Worm (Caenorhabditis elegans) whole organism, dauer: ENCODE measurements around the gene F08G2.7.
"Not testable (repeated sequence)": the region's sequence is repeated elsewhere in the genome, so short reads cannot be mapped to it uniquely, and the experiment has no call there.

Experiments
- unc-62 ChIP-seq: sonication (generic microtip); optimal IDR thresholded peaks from 2 replicates; lab custom pipeline; 2017; ENCODE audit warnings: missing biosample characterization, missing genetic modification reagents, missing genetic modification characterization

Gene F08G2.7

DNA sequence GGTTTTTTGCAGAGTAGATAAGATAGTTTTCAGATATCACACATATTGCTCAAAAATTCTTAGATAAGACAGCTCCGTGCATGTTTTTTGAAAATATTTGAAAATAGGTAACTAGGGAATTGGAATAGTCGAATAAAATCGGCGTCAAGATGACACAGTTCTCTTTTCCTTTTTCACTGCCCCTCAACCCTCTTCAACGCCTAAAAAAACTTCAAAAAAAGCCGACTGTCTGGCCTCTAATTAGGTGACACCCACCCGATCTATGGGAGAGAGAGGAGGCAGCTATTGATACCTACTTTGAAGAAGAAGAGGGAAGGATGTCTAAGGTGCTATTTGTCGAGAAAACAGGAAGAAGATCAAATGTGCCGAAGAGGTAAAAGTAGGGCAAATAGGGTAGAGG lies 1.4 kb upstream of the F08G2.7 start:
- no peak for TF ChIP-seq unc-62 (GFP tag; lab: Kevin White, UChicago)

DNA sequence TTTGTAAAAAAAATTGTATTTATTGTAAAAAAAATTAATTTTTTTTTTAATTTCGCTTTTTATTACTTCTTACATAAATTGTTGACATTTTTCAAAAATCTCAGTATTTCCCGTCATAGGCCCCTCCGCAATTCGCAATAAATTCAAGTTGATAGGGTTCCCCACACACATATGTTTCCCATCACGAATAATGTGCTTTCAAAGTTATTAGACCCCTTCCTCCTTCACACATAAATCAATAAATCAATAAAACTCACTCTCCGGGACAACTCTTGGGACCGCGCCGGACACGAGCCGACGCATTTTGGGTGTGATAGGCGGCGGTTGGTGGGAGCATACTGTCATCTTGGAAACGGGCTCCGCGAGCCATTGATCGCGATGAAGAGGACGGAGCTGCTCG lies 1.5 kb downstream of the F08G2.7 start:
- no peak for TF ChIP-seq unc-62 (GFP tag; lab: Kevin White, UChicago)

DNA sequence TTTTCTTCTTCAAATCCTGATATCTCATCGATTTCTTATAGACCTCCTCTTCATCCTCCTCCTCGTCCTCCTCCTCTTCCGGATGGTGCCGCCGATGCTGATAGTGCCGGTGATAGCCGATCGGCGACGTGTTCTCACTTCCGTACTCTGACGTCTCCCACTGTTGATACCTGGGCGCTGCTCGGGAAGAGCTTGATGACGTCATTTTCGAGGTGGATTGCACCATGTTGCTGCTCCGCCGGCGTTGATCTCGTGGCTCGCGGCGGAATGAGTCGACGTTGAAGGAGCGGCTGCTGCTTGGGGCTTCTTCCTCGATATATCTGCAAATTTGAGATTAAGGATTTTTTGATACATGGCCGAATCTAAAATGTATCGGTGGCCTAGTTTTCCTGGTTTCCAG lies 2.6 kb downstream of the F08G2.7 start:
- TF ChIP-seq unc-62 (GFP tag; lab: Kevin White, UChicago): no peak

DNA sequence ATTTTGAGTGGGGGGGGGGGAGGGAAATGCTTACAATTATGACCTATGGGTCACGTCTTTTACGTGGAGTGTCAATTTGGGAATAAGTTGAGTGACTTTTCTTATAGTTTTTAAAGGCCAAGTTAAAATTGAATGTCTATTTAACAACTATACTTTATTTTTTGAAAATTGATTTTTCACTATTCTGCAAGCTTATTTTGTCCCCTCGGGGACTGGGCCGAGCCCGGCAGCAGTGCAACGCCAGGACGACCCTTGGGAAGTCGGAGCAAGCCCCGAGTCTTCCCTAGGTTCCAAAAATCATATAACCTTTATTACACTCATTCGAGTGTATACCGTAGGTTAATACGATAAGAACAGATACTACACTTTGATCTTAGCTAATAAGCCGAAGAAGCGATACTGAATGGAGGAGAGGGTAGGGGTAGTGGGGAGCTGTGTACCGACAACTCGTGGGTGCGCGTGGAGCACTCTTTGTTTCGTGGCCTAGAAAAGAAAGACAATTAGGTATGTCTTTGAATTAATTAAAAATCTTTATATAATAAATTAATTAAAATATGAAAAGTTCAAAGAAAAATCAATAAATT lies 5.1 kb downstream of the F08G2.7 start, which contains the start of gene ins-37:
Gene ins-37, minus strand, starts transcription at position 384 of the 584 bp plus-strand sequence.
- TF ChIP-seq unc-62 (GFP tag; lab: Kevin White, UChicago): not testable (repeated sequence)

DNA sequence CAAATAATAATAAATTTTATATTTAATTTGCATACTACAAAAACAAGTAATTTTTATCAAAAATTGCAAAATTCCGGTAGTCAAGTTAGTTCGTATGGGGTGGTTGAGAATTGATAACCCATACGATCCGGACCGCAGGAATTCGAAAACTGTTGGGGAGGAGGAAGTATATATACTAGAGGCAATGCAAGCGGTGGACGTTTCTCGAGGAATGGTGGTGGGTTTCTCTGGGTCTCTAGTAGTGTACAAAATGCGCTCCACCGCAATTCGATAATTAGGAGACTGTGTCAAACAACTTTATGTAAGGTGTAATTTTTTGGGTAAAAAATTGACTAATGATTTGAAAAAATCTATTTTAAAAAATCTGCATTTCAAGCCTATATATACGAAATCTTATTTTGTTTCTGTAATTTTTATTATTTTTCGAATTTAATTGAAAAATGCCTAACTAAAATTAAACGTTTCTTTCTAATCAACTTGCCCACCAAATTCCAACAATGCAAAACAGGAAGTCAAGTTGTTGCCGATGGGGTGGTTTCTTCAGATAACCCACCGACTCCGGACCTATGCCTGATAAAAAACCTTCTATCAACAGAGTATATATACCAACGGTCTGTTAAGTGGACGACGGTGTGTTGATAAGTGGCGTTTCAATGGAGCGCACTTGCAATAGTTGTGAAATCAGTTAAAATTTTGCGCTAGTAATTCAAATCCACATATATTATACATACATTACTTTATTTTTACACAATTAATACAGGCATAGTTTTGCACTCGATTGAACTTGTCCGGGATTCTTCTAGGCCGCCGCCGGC lies 6.4 kb downstream of the F08G2.7 start:
- no peak for TF ChIP-seq unc-62 (GFP tag; lab: Kevin White, UChicago)

DNA sequence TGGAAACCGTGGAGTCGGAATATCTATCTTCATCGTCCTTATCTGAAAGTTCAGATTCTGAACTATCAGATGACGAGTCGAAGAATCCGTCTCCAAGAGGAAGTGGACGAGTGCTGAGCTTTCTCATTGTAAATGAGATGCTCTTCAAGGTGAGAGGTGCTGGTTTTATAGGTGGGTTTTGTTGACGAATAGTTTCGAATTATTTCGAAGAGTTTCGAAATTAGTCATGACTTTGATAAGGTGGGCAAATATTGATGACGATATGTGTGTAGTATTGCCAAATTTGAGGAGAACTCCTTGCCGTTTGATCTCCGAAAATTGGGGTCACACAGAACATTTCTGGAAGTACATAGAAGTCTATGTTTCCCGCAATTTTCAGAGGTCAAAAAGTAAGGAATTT lies 7.5 kb downstream of the F08G2.7 start, which contains the start of gene F08G2.5:
Gene F08G2.5, minus strand, starts transcription at position 127 of the 400 bp plus-strand sequence.
- no peak for TF ChIP-seq unc-62 (GFP tag; lab: Kevin White, UChicago)

DNA sequence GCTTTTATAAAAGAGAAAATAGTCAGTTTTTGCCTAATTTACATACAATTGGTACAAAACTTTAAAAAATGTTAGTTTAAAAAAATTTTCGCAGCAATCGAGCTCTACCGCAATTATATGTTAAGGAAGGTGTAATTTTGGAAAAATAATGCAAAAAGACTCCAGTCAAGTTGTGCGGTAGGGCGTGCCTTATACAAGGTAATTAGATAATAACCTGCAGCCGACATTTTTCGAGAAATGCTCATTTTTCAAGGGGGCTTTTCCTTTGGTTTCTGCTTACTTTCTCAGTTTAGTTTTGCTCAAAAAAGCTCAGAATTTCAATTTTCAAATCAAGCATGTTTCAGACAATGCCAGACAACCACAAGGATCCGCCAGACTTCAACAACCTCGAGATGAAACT lies 10.7 kb downstream of the F08G2.7 start, which contains the start of gene F08G2.4:
Gene F08G2.4, plus strand, starts transcription at position 348 of the 400 bp plus-strand sequence.
- no peak for TF ChIP-seq unc-62 (GFP tag; lab: Kevin White, UChicago)

DNA sequence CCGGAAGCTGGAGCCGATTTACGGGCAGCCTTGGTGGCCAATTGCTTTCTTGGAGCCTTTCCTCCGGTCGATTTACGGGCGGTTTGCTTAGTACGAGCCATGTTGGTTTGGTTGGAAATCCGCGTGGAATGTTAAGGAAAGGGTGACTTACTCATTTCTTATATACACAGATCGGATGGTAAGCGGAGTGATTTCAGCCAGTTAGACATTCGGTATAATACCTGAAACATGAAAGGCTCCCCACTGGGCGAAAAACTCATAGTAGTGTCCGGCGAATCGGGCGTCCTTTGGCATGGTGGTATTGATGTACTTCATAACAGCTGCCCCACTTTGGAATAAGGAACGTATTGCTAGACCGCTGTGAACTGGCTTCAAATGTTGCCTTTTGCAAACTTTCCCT lies 12.4 kb downstream of the F08G2.7 start, which contains the start of gene his-42:
Gene his-42, minus strand, starts transcription at position 101 of the 400 bp plus-strand sequence.
- TF ChIP-seq unc-62 (GFP tag; lab: Kevin White, UChicago): no peak

DNA sequence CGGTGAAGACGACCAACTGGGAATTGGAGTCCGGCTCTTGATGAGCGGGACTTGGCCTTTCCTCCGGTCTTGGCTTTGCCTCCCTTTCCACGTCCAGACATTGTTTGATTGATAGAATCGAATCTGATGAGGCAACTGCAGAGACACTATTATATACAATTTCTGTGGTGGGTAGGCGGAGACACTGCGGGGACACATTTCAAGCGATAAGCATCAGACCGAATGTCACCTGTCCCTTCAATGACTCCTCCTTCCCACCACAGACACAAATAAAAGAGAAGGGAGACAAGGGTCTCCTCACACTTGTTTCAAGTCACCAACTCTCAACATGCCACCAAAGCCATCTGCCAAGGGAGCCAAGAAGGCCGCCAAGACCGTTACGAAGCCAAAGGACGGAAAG lies 22.9 kb downstream of the F08G2.7 start, which contains the start of gene his-16:
Gene his-16, minus strand, starts transcription at position 101 of the 400 bp plus-strand sequence.
- not testable (repeated sequence) for TF ChIP-seq unc-62 (GFP tag; lab: Kevin White, UChicago)

DNA sequence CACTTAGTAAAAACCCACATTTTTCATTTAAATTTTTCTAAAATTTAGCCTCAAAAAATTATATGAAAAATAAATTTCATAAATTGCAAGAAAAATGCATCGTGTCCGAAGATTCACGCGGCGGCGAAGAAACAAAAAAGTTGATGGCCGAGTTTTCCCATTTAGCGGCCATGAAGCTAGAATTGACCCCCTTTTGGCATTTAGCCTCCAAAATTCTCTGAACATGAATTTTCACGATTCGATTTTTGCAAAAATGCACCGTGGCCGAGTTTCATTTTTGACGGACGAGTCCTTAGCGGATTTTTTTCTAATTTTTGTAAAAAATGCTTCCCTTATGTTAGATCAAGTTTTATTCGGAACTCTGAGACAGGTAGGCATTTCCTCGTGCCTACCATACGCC lies 25.4 kb downstream of the F08G2.7 start:
- TF ChIP-seq unc-62 (GFP tag; lab: Kevin White, UChicago): no peak

DNA sequence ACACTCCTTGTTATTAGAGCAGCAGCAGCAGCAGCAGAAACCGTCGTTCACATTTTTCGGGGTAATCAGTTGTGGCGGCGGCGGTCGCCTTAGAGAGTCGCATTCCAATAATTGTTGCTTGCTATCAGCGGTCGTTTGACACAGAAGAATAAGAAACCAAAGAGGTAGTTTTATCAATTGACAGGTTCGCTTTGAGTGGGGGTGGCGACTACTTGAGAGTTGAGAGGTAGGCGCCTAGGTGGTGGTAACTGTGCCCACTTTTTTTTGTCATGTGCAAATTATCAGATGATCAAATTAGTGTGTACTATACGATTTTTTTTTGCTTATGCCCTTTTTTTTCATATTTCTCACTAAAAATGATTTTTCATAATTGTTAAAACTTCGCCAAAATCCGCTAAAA lies 27.0 kb downstream of the F08G2.7 start:
- no peak for TF ChIP-seq unc-62 (GFP tag; lab: Kevin White, UChicago)

DNA sequence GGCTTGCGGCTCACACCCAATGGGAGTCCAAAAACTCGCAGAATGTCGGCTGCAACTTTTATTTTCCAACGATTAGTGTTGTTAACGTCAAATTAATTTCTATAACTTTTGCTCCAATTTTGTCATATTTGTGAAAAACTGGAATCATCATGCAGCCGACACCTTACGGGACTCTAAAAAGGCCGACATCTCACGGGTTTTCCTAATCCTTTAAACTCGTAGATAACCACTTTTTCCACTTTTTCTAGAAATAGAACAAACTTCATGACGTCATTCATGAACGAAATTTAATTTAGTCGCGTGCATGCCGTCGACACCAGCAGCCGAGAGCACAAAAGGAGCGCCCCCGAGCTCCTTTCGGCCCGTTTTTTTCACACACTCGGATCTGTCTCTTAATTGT lies 27.5 kb downstream of the F08G2.7 start:
- TF ChIP-seq unc-62 (GFP tag; lab: Kevin White, UChicago): no peak

DNA sequence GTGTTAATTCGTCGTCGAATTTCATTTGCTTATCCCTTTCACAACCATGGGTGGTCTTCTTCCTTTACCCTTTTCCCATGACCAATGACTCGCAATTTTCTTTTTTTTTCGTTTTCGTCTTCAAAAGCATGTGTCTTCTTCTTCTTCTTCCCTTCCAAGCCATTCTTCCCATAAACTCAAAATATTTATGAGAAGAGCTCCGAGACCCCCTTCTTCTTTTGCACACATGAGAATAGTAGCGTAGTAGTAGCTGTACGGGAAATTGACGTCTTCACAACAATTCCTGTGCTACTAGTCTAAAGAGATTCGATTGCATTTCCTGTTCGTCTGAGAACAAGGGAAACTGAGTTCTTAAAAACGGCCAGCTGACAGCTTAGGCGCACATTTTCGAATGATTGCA lies 28.6 kb downstream of the F08G2.7 start:
- no peak for TF ChIP-seq unc-62 (GFP tag; lab: Kevin White, UChicago)

DNA sequence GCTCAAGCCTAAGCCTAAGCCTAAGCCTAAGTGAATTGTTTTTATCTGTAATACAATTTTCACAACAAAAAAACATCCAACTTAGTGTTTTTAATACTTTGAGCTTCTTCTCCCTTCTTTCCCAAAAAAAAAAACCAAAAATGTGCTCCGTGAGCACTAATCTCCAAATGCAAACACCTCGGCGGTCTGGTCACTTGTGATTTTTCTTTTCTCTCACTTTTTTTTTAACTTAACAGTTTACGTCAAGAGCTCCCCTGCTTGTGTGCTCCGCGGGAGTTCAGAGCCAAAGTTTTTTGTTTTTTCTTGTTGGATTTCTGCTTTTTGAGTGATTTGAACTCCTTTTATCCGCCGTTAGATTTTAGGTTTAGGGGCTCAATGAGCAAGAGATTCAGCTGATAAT lies 34.7 kb downstream of the F08G2.7 start:
- no peak for TF ChIP-seq unc-62 (GFP tag; lab: Kevin White, UChicago)

DNA sequence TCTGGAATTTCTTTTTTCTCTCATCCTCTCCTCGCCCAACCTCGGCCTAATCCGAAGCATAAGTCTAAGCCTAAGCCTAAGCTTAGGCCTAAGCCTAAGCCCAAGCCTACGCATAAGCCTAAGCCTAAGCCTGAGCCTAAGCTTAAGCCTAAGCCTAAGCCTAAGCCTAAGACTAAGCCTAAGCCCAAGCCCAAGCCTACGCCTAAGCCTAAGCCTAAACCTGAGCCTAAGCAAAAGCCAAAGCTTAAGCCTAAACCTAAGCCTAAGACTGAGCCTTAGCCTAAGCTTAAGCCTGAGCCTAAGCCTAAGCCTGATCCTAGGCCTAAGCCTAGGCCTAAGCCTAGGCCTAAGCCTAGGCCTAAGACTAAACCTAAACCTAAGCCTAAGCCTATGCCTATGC lies 44.6 kb downstream of the F08G2.7 start:
- no peak for TF ChIP-seq unc-62 (GFP tag; lab: Kevin White, UChicago)

DNA sequence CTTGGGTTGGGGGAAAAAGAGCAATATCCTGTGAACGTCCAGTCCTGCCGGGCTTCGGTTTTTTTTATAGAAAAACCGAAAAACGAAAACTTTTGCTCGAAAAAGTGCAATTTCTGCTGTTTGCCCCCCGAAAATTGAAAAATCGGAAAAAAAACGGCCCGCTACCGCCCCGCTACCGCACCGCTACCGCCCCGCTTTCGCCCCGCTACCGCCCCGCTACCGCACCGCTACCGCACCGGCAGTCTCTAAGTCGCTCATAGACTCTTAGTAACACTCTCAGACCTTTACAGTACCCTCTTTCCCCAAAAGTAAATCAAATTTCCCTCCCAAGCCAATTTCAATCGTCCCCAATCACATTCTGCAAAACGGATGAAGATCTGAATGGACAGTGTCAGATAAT lies 45.8 kb downstream of the F08G2.7 start:
- TF ChIP-seq unc-62 (GFP tag; lab: Kevin White, UChicago): no peak
